Fruit fly (Drosophila melanogaster) S2 (cell line): ENCODE measurements around the gene CG42674.

Experiments used
- CG8478 ChIP-seq: fragments of >200 bp; optimal IDR thresholded peaks from 2 replicates; lab custom pipeline; 2018
- CTCF ChIP-seq, 2 experiments: fragments of >200 bp; optimal IDR thresholded peaks; 2 replicates each; lab custom pipeline; 2018

Gene CG42674

DNA sequence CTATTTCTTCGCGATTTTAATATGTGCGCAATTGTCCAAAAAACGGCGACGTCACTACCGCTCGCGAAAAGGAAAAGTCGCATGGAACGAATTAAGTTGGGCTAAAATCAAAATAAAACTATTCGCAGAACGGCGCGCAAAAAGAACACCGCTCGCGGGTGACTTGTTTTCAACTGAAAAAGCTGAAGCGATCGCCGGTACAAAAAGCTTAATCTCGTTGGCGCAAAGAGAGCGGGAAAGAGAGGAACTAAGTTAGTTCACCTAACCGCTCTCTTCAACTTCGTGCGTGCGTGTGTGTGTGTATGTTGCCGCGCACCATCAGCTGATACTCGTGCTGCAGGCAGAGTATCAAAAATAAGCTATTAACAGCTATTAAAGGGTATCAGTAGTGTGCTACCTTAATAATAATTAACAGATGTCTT lies at the start of gene CG42674:
Gene CG42674, minus strand, starts transcription at position 180 of the 422 bp plus-strand sequence.
- TF ChIP-seq CTCF (optimal IDR thresholded peaks at IDR 0.05; lab: Kevin White, UChicago) (no peak), CG8478 (lab: Kevin White, UChicago) (no peak)

- TF ChIP-seq CG8478 (lab: Kevin White, UChicago) (no peak), CTCF (optimal IDR thresholded peaks at IDR 0.05; lab: Kevin White, UChicago) (no peak)
Measured at dm6 chr3L:20247513-20248173, 49.5 kb upstream of the CG42674 start, which contains the start of gene rdgC. rdgC (plus strand) TSS chr3L:20248080.

dm6 chr3L:20241987-20242982 lies 44.2 kb upstream of the CG42674 start:
- no peak for TF ChIP-seq CTCF (optimal IDR thresholded peaks at IDR 0.05; lab: Kevin White, UChicago)
- no peak for TF ChIP-seq CG8478 (lab: Kevin White, UChicago)

dm6 chr3L:20241163-20241970 lies 43.2 kb upstream of the CG42674 start, which contains the start of the genes CG6951 and CG17233:
CG6951 (plus strand) TSS chr3L:20241267.
CG17233 (minus strand) TSS chr3L:20241903.
- no peak for TF ChIP-seq CG8478 (lab: Kevin White, UChicago)
- no peak for TF ChIP-seq CTCF (optimal IDR thresholded peaks at IDR 0.05; lab: Kevin White, UChicago)

dm6 chr3L:20240753-20241152 lies 42.6 kb upstream of the CG42674 start, which contains the start of gene Clc:
Clc (plus strand) TSS chr3L:20241053.
- TF ChIP-seq CG8478 (lab: Kevin White, UChicago) = no peak
- TF ChIP-seq CTCF (optimal IDR thresholded peaks at IDR 0.05; lab: Kevin White, UChicago) = no peak

DNA sequence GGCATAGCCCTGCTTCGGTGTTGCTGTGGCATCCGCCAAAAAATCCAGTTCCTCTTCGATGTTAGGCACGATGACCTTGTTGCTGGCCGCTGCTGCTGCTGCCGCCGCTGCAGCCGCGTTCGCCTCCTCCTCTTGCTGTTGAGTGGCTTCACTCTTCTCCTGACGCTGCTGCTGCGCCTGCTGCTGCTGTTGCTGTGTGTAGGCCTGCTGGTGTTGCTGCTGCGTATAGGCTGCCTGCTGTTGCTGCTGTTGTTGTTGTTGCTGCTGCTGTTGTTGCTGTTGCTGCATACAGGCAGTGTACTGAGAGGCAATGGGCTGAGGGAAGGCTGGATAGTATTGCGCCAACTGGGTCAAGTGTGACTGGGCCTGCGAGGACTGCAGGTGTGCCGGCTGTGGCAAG lies 39.0 kb upstream of the CG42674 start:
- no peak for TF ChIP-seq CG8478 (lab: Kevin White, UChicago)
- no peak for TF ChIP-seq CTCF (optimal IDR thresholded peaks at IDR 0.05; lab: Kevin White, UChicago)

DNA sequence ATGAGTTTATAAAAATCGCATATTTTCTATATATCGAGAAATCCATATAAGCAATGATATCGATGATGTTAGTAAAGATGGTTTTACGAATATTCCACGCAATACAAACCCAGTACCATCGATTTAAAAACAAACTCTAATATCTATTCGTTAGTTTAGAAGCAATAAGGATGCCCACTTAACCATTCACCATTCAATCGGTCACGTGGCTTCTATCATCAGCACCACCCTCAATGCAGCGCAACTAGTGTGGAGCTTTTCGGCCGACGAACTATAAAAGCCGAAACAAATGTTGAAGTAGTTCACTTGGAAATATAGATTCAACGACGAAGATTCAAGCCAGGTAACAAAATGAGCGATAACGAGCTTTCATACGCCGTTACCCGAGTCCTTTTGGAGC lies 33.3 kb upstream of the CG42674 start, which contains the start of gene CG13813:
Gene CG13813, plus strand, starts transcription at position 301 of the 400 bp plus-strand sequence.
- TF ChIP-seq CTCF (optimal IDR thresholded peaks at IDR 0.05; lab: Kevin White, UChicago) = no peak

DNA sequence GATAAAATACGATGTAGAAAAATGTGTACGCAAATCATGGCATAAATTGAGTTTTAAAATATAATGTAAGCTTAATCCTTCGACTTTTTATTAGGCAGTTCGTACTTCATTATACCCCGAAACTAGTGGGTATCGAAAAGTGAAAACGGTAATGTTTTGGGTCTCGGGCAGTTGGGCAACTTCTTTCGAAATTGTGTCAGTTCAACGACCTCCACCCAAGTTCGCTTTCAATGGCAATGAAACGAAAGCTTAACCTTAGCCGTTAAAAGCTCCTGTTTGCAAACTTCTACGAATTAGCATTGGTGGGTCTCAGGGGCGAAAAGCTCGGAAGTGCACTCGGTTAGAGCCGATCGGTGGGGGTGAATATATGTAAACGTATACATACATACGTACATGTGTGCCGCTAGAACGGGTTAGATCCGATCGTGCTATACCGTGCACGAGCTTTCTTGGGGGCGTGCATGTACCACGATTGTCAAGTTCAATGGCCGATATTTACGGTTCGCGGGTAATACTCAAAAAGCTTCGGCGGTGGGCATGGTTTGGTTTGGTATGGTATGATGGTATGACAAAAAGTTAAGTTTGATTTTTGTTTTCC lies 32.2 kb upstream of the CG42674 start:
- TF ChIP-seq CTCF (optimal IDR thresholded peaks at IDR 0.05; lab: Kevin White, UChicago) = no peak
- no peak for TF ChIP-seq CG8478 (lab: Kevin White, UChicago)

dm6 chr3L:20226153-20226552 lies 28.0 kb upstream of the CG42674 start:
- no peak for TF ChIP-seq CTCF (optimal IDR thresholded peaks at IDR 0.05; lab: Kevin White, UChicago)
- TF ChIP-seq CG8478 (lab: Kevin White, UChicago) = no peak

DNA sequence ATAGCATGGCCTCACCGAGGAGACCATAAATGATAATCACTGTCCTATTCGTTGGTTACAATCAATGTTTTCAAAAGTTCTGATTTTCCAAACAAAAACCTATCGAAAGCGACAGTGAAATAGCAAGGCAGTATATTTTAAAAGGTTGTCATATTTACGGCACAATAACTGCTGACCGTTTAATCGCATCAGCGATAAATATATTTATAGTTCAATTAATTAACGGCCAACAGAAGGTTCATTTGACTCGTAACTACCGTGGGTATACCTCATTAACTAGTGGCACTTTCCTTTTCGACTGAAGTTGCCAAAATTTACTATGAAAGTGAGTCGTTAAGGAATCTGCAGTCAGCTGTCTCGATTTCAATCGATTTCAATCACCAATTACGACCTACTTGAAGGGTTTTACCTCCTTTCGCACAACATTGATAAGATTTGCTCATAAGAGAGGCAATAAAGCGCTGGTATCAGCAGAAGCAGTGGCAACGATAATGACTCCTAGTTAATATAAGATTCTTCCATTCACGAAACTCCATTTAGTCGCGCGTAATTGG lies 25.4 kb upstream of the CG42674 start, which contains the start of gene CG17147:
Gene CG17147, plus strand, starts transcription at position 535 of the 554 bp plus-strand sequence.
- TF ChIP-seq CG8478 (lab: Kevin White, UChicago) (no peak), CTCF (optimal IDR thresholded peaks at IDR 0.05; lab: Kevin White, UChicago) (no peak)

- no peak for TF ChIP-seq CG8478 (lab: Kevin White, UChicago)
Measured at dm6 chr3L:20222617-20223016, 24.5 kb upstream of the CG42674 start.

dm6 chr3L:20221412-20221864 lies 23.3 kb upstream of the CG42674 start, which contains the start of gene CG17145:
CG17145 (plus strand) TSS chr3L:20221814.
- TF ChIP-seq CTCF (optimal IDR thresholded peaks at IDR 0.05; lab: Kevin White, UChicago) (no peak), CG8478 (lab: Kevin White, UChicago) (no peak)

- TF ChIP-seq CTCF (optimal IDR thresholded peaks at IDR 0.05; lab: Kevin White, UChicago) = no peak
- no peak for TF ChIP-seq CG8478 (lab: Kevin White, UChicago)
Measured at dm6 chr3L:20220918-20221317, 22.8 kb upstream of the CG42674 start.
